Worm (Caenorhabditis elegans) whole organism, L1 larva: Measurements from ENCODE around the gene Y39A3CL.4.

Experiments used
- C04F5.9 ChIP-seq: sonication (generic microtip); optimal IDR thresholded peaks from 2 replicates; lab custom pipeline; 2016; ENCODE audit warnings: missing genetic modification characterization, missing compliant biosample characterization
- C16A3.4 ChIP-seq: fragments of 150-350 bp; optimal IDR thresholded peaks from 2 replicates; lab custom pipeline; 2014; ENCODE audit warnings: missing biosample characterization, missing genetic modification characterization
- Y116A8C.19 ChIP-seq: sonication (generic microtip); optimal IDR thresholded peaks from 2 replicates; lab custom pipeline; 2016; ENCODE audit warnings: missing compliant biosample characterization, missing genetic modification characterization, borderline replicate concordance
- aha-1 ChIP-seq: fragments of 150-350 bp; optimal IDR thresholded peaks from 2 replicates; lab custom pipeline; 2014; ENCODE audit warnings: missing biosample characterization, missing genetic modification characterization
- blmp-1 ChIP-seq: fragments of 150-350 bp; optimal IDR thresholded peaks from 2 replicates; lab custom pipeline; 2014; ENCODE audit warnings: missing biosample characterization, missing genetic modification characterization
- ceh-63 ChIP-seq: fragments of 200-800 bp; sonication (Bioruptor generic); optimal IDR thresholded peaks from 2 replicates; lab custom pipeline; 2018; ENCODE audit warnings: mild to moderate bottlenecking, missing genetic modification characterization, missing compliant biosample characterization
- ceh-8 ChIP-seq: fragments of 200-800 bp; sonication (Bioruptor generic); optimal IDR thresholded peaks from 2 replicates; lab custom pipeline; 2018; ENCODE audit warnings: mild to moderate bottlenecking, missing genetic modification characterization, moderate library complexity, missing compliant biosample characterization
- ceh-82 ChIP-seq, 3 experiments: fragments of 150-350 bp in 1 of 3; sonication (generic microtip) in 2 of 3; optimal IDR thresholded peaks; 2 replicates each; lab custom pipeline; 2014 to 2017; ENCODE audit warnings: missing biosample characterization in 3 of 3, missing genetic modification characterization in 3 of 3
- ceh-90 ChIP-seq: sonication (generic microtip); optimal IDR thresholded peaks from 2 replicates; lab custom pipeline; 2016; ENCODE audit warnings: missing genetic modification characterization, missing compliant biosample characterization
- ces-1 ChIP-seq: fragments of 150-350 bp; optimal IDR thresholded peaks from 2 replicates; lab custom pipeline; 2014; ENCODE audit warnings: missing biosample characterization, missing genetic modification reagents, missing genetic modification characterization
- egl-27 ChIP-seq, 2 experiments: fragments of 150-350 bp in 1 of 2; sonication (generic microtip); optimal IDR thresholded peaks; 3 replicates each; lab custom pipeline; 2017 to 2018; ENCODE audit warnings: missing biosample characterization in 2 of 2, missing genetic modification characterization in 2 of 2, missing genetic modification reagents in 2 of 2
- elt-2 ChIP-seq: sonication (generic microtip); optimal IDR thresholded peaks from 2 replicates; lab custom pipeline; 2016; ENCODE audit warnings: missing genetic modification characterization, mild to moderate bottlenecking, inconsistent platforms, missing compliant biosample characterization, missing genetic modification reagents
- elt-3 ChIP-seq, 6 experiments: fragments of 150-350 bp in 1 of 6; sonication (generic microtip); optimal IDR thresholded peaks; 2 replicates each; lab custom pipeline; 2017 to 2018; ENCODE audit warnings: missing biosample characterization in 6 of 6, missing genetic modification characterization in 6 of 6, inconsistent platforms in 1 of 6
- fkh-10 ChIP-seq: sonication (generic microtip); optimal IDR thresholded peaks from 2 replicates; lab custom pipeline; 2017; ENCODE audit warnings: missing biosample characterization, missing genetic modification reagents, missing genetic modification characterization
- fkh-4 ChIP-seq: sonication (generic microtip); optimal IDR thresholded peaks from 2 replicates; lab custom pipeline; 2016; ENCODE audit warnings: missing compliant biosample characterization, missing genetic modification characterization, borderline replicate concordance
- fkh-8 ChIP-seq: sonication (generic microtip); optimal IDR thresholded peaks from 2 replicates; lab custom pipeline; 2016; ENCODE audit warnings: mild to moderate bottlenecking, missing genetic modification characterization, missing compliant biosample characterization
- fos-1 ChIP-seq: fragments of 150-350 bp; optimal IDR thresholded peaks from 2 replicates; lab custom pipeline; 2014; ENCODE audit warnings: missing biosample characterization, missing genetic modification characterization
- hlh-17 ChIP-seq: fragments of 200-800 bp; sonication (Bioruptor generic); optimal IDR thresholded peaks from 2 replicates; lab custom pipeline; 2018; ENCODE audit warnings: missing genetic modification characterization, mild to moderate bottlenecking, missing compliant biosample characterization, moderate library complexity, borderline replicate concordance
- hpl-2 ChIP-seq: fragments of 150-350 bp; optimal IDR thresholded peaks from 2 replicates; lab custom pipeline; 2014; ENCODE audit warnings: missing biosample characterization, missing genetic modification reagents, missing genetic modification characterization
- jun-1 ChIP-seq: fragments of 150-350 bp; optimal IDR thresholded peaks from 2 replicates; lab custom pipeline; 2014; ENCODE audit warnings: missing biosample characterization, missing genetic modification reagents, missing genetic modification characterization
- lin-35 ChIP-seq, 2 experiments: fragments of 150-350 bp; optimal IDR thresholded peaks; 2 replicates each; lab custom pipeline; 2014; ENCODE audit warnings: missing biosample characterization in 2 of 2, missing genetic modification characterization in 2 of 2, missing genetic modification reagents in 2 of 2
- lin-39 ChIP-seq: fragments of 150-350 bp; optimal IDR thresholded peaks from 2 replicates; lab custom pipeline; 2014; ENCODE audit warnings: missing biosample characterization, missing genetic modification reagents, missing genetic modification characterization
- lir-3 ChIP-seq: sonication (generic microtip); optimal IDR thresholded peaks from 2 replicates; lab custom pipeline; 2016; ENCODE audit warnings: mild to moderate bottlenecking, missing genetic modification characterization, moderate library complexity, missing compliant biosample characterization; ENCODE audit not compliant: poor library complexity
- mab-9 ChIP-seq: fragments of 200-800 bp; sonication (Bioruptor generic); IDR thresholded peaks from 2 replicates; pipeline ENCODE4 v1.3.6; 2022; ENCODE audit warnings: missing genetic modification reagents, missing genetic modification characterization, missing compliant biosample characterization
- mef-2 ChIP-seq: fragments of 150-350 bp; optimal IDR thresholded peaks from 2 replicates; lab custom pipeline; 2014; ENCODE audit warnings: missing biosample characterization, missing genetic modification characterization
- nhr-11 ChIP-seq: fragments of 150-350 bp; optimal IDR thresholded peaks from 2 replicates; lab custom pipeline; 2014; ENCODE audit warnings: missing biosample characterization, missing genetic modification characterization
- nhr-19 ChIP-seq: fragments of 200-800 bp; sonication (Bioruptor generic); conservative IDR thresholded peaks from 2 replicates; pipeline ENCODE4 v1.3.6; 2022; ENCODE audit warnings: missing genetic modification characterization, missing compliant biosample characterization
- nhr-28 ChIP-seq: fragments of 150-350 bp; optimal IDR thresholded peaks from 2 replicates; lab custom pipeline; 2014; ENCODE audit warnings: missing biosample characterization, missing genetic modification characterization
- nhr-71 ChIP-seq: sonication (generic microtip); optimal IDR thresholded peaks from 2 replicates; lab custom pipeline; 2016; ENCODE audit warnings: mild to moderate bottlenecking, missing genetic modification characterization, moderate library complexity, missing compliant biosample characterization
- nhr-77 ChIP-seq: fragments of 150-350 bp; optimal IDR thresholded peaks from 2 replicates; lab custom pipeline; 2014; ENCODE audit warnings: missing biosample characterization, missing genetic modification characterization
- nhr-84 ChIP-seq: sonication (generic microtip); optimal IDR thresholded peaks from 2 replicates; lab custom pipeline; 2017; ENCODE audit warnings: missing biosample characterization, missing genetic modification characterization
- nhr-85 ChIP-seq: sonication (generic microtip); peaks from one replicate; lab custom pipeline; 2016; ENCODE audit warnings: missing genetic modification characterization, inconsistent platforms, missing compliant biosample characterization
- pag-3 ChIP-seq: sonication (generic microtip); optimal IDR thresholded peaks from 2 replicates; lab custom pipeline; 2017; ENCODE audit warnings: missing genetic modification characterization, mild to moderate bottlenecking, missing compliant biosample characterization, antibody characterized with exemption, borderline replicate concordance; ENCODE audit not compliant: insufficient read depth
- pax-3 ChIP-seq: fragments of 200-800 bp; sonication (Bioruptor generic); optimal IDR thresholded peaks from 2 replicates; lab custom pipeline; 2018; ENCODE audit warnings: mild to moderate bottlenecking, missing genetic modification characterization, moderate library complexity, missing compliant biosample characterization
- rnt-1 ChIP-seq: sonication (generic microtip); optimal IDR thresholded peaks from 2 replicates; lab custom pipeline; 2016; ENCODE audit warnings: mild to moderate bottlenecking, missing genetic modification characterization, moderate library complexity, missing compliant biosample characterization
- skn-1 ChIP-seq: fragments of 150-350 bp; optimal IDR thresholded peaks from 2 replicates; lab custom pipeline; 2014; ENCODE audit warnings: missing biosample characterization, missing genetic modification characterization
- snpc-4 ChIP-seq: fragments of 150-350 bp; optimal IDR thresholded peaks from 2 replicates; lab custom pipeline; 2014; ENCODE audit warnings: missing biosample characterization, missing genetic modification characterization
- snu-23 ChIP-seq: sonication (generic microtip); optimal IDR thresholded peaks from 2 replicates; lab custom pipeline; 2016; ENCODE audit warnings: missing genetic modification characterization, missing compliant biosample characterization
- sup-37 ChIP-seq: fragments of 200-800 bp; sonication (Bioruptor generic); optimal IDR thresholded peaks from 2 replicates; lab custom pipeline; 2018; ENCODE audit warnings: mild to moderate bottlenecking, missing genetic modification characterization, missing compliant biosample characterization
- tbx-2 ChIP-seq: sonication (generic microtip); optimal IDR thresholded peaks from 2 replicates; lab custom pipeline; 2016; ENCODE audit warnings: missing genetic modification characterization, missing compliant biosample characterization
- tlp-1 ChIP-seq: fragments of 150-350 bp; optimal IDR thresholded peaks from 2 replicates; lab custom pipeline; 2014; ENCODE audit warnings: missing biosample characterization, missing genetic modification characterization
- unc-62 ChIP-seq: fragments of 150-350 bp; optimal IDR thresholded peaks from 2 replicates; lab custom pipeline; 2014; ENCODE audit warnings: missing biosample characterization, missing genetic modification reagents, missing genetic modification characterization
- unc-86 ChIP-seq: sonication (generic microtip); optimal IDR thresholded peaks from 2 replicates; lab custom pipeline; 2016; ENCODE audit warnings: missing genetic modification characterization, missing compliant biosample characterization
- vab-15 ChIP-seq: sonication (generic microtip); optimal IDR thresholded peaks from 2 replicates; lab custom pipeline; 2017; ENCODE audit warnings: missing genotype, mild to moderate bottlenecking, missing genetic modification characterization, missing compliant biosample characterization
- zip-4 ChIP-seq: fragments of 200-800 bp; sonication (Bioruptor generic); optimal IDR thresholded peaks from 2 replicates; lab custom pipeline; 2018; ENCODE audit warnings: mild to moderate bottlenecking, missing genetic modification characterization, moderate library complexity, missing compliant biosample characterization
- ztf-4 ChIP-seq: fragments of 150-350 bp; optimal IDR thresholded peaks from 2 replicates; lab custom pipeline; 2014; ENCODE audit warnings: missing biosample characterization, missing genetic modification characterization

The Y39A3CL.4 gene

DNA sequence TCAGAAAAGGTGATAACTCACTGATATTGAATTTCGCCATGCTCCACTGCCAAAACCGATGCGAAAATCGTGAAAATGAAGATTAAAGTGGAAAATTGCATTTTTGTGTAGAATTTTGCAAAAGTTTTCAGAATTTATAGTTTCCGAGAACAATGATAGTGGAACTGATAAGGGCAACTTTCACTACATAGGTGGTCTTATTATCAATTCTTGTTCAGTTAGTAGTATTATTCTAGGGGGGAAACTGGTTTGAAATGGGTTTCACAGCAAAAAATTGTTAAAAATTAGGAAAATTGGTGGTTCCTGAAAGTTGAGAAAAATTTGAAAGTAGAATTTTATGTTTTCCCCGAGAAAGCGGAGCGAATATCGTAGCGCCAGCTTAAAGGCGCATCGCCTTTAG, 19.7 kb downstream of the Y39A3CL.4 start, which contains the start of gene Y46E12A.5 (continued):
- TF ChIP-seq lir-3 (tag; lab: Kevin White, UChicago) (no peak), fos-1 (tag; lab: Kevin White, UChicago) (no peak), nhr-71 (tag; lab: Kevin White, UChicago) (no peak)
- TF ChIP-seq, all 84 proteins: peak for 0

DNA sequence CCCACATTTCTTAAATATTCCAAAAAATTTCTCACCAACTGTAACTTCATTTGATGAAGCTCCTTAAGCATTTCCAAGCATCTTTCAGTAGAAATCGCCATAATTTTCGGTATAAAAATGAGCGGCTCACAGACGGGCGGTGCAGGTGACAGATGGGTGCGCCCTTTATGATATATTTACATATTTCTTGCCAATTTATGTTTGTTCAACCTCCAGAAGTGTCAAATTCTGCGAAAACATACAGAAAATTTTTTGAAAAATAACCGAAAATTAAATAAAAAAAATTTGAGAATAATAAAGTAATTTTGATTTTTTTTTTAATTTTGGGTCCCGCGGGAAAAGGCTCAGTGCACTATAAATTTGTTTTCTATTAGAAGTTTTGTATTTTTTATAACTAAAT, 23.0 kb downstream of the Y39A3CL.4 start, which contains the start of gene Y46E12A.3:
TSS of gene Y46E12A.3 (minus strand) at position 101 of the 400 bp plus-strand sequence.
- no peak for TF ChIP-seq C16A3.4
- TF ChIP-seq fkh-8 (tag; lab: Kevin White, UChicago) = no peak
- TF ChIP-seq ceh-90 = no peak
- TF ChIP-seq zip-4 (GFP tag; lab: Kevin White, UChicago) = no peak
- TF ChIP-seq egl-27 (tag; optimal IDR thresholded peaks at IDR 0.05; lab: Kevin White, UChicago) = no peak
- no peak for TF ChIP-seq vab-15
- no peak for TF ChIP-seq unc-86 (tag; lab: Kevin White, UChicago)
- TF ChIP-seq lin-35 (GFP tag; optimal IDR thresholded peaks at IDR 0.05; lab: Kevin White, UChicago) = no peak
- no peak for TF ChIP-seq fkh-10
- no peak for TF ChIP-seq tlp-1
- no peak for TF ChIP-seq hlh-17 (GFP tag; lab: Kevin White, UChicago)
- TF ChIP-seq nhr-28 (tag; lab: Kevin White, UChicago) = no peak
- TF ChIP-seq pag-3 (tag; lab: Kevin White, UChicago) = no peak
- no peak for TF ChIP-seq snpc-4 (tag; lab: Kevin White, UChicago)
- no peak for TF ChIP-seq mab-9 (GFP tag; lab: Robert Waterston, UW)

DNA sequence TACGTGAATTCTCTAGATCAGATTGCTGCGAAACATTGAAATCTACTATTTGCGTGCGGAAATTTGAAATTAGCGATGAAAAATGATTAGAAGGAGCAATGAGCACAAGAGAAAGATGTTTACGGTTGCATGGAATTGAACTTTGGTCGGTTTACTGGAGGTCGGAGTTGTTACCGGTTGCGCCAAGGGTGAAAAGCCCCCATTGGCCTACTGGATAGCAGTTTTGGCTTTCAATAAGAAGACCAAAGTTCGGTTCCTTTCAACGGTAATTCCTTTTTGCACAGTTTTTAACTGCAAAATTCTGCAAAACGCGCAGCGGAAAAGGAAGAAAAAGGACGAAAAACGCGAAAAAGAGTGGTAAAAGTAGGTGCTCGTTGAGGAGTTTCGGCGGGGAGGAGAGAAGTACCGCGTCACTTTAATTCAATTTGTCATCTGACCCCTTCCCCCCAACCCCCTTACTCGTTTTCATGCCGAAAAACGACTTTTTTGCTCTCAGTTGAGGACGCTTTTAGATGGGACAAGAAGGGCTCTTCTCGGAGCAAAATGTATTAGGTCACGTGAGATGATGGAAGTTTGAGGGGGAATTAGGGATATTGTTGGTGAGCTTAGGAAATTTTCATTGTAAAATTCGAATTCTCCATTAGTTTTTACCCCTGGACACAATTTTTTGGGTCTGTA, 32.3 kb downstream of the Y39A3CL.4 start:
- no peak for TF ChIP-seq pax-3 (tag; lab: Kevin White, UChicago)
- TF ChIP-seq lir-3 (tag; lab: Kevin White, UChicago) = no peak
- TF ChIP-seq vab-15 = no peak
- TF ChIP-seq nhr-19 (GFP tag; lab: Robert Waterston, UW) = no peak
- peak; percentile 9 for TF ChIP-seq tbx-2 (tag; lab: Kevin White, UChicago)
- no peak for TF ChIP-seq Y116A8C.19 (tag; lab: Kevin White, UChicago)
- no peak for TF ChIP-seq skn-1
- TF ChIP-seq elt-2 (tag; lab: Kevin White, UChicago) = no peak
- TF ChIP-seq ztf-4 (tag; lab: Kevin White, UChicago) = no peak
- no peak for TF ChIP-seq snpc-4 (tag; lab: Kevin White, UChicago)
- no peak for TF ChIP-seq aha-1
- no peak for TF ChIP-seq ceh-8 (GFP tag; lab: Kevin White, UChicago)
- no peak for TF ChIP-seq hpl-2 (GFP tag; lab: Kevin White, UChicago)
- TF ChIP-seq snu-23 (GFP tag; lab: Kevin White, UChicago) = no peak
- TF ChIP-seq nhr-11 (tag; lab: Kevin White, UChicago) = no peak
- TF ChIP-seq C04F5.9 (tag; lab: Kevin White, UChicago) = no peak
- TF ChIP-seq unc-62 (GFP tag; lab: Kevin White, UChicago) = no peak
- no peak for TF ChIP-seq nhr-84 (tag; lab: Kevin White, UChicago)
- TF ChIP-seq pag-3 (tag; lab: Kevin White, UChicago) = no peak
- no peak for TF ChIP-seq rnt-1 (tag; lab: Kevin White, UChicago)
- TF ChIP-seq blmp-1 (tag; lab: Kevin White, UChicago) = no peak
- TF ChIP-seq nhr-85 (tag; lab: Kevin White, UChicago) = no peak
- TF ChIP-seq elt-3 (tag; optimal IDR thresholded peaks at IDR 0.05; lab: Kevin White, UChicago) = no peak
- TF ChIP-seq fkh-8 (tag; lab: Kevin White, UChicago) = no peak
- peak; percentile 51 for TF ChIP-seq ces-1
- no peak for TF ChIP-seq lin-39 (tag; lab: Kevin White, UChicago)
- no peak for TF ChIP-seq nhr-77 (tag; lab: Kevin White, UChicago)
- TF ChIP-seq tlp-1 = no peak
- TF ChIP-seq mef-2 (tag; lab: Kevin White, UChicago) = no peak
- TF ChIP-seq C16A3.4 = no peak
- TF ChIP-seq jun-1 = no peak
- no peak for TF ChIP-seq lin-35 (GFP tag; optimal IDR thresholded peaks at IDR 0.05; lab: Kevin White, UChicago)
- peak in 1 of 3 experiments; percentile 9 for TF ChIP-seq ceh-82 (tag; optimal IDR thresholded peaks at IDR 0.05; lab: Kevin White, UChicago)
- TF ChIP-seq fkh-4 (tag; lab: Kevin White, UChicago) = no peak
- no peak for TF ChIP-seq sup-37 (GFP tag; lab: Kevin White, UChicago)
- peak; percentile 71 for TF ChIP-seq fkh-10
- TF ChIP-seq ceh-63 = no peak
